Fruit fly (Drosophila melanogaster): ENCODE measurements around the gene CG1677.

The CG1677 gene

dm6 chrX:7403074-7403473 lies 2.5 kb downstream of the CG1677 start, which contains the start of gene CG15035:
Gene CG15035 (minus strand): TSS chrX:7403174.
- TF ChIP-seq CG8478 (optimal IDR thresholded peaks at IDR 0.05) (no peak), CTCF (optimal IDR thresholded peaks at IDR 0.05) (no peak)

- TF ChIP-seq CG8478 (optimal IDR thresholded peaks at IDR 0.05) (no peak), CTCF (optimal IDR thresholded peaks at IDR 0.05) (no peak)
Observed at dm6 chrX:7382890-7383289, 22.7 kb downstream of the CG1677 start, which contains the start of gene CG42781. Gene CG42781 (minus strand): TSS chrX:7382990.

DNA sequence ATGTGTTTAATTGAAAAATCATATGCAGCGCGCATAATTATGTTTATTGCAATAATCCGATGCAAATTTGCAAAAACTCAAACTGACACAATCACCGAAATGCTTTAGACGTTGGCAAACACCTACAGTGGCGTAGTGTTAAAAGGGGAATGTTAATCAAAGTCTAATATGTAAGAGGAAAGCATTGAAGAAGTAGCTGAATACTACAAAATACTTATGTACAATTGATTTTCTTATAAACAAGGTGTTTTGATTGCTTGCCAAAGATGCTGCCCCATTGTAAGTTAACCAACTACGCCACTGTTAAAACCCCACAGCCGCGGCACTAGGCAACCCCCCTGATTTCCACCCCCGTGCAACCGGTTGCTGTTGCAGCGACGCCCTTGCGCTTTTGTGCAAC lies 26.0 kb downstream of the CG1677 start:
- no peak for TF ChIP-seq CG8478 (optimal IDR thresholded peaks at IDR 0.05)
- no peak for TF ChIP-seq CTCF (optimal IDR thresholded peaks at IDR 0.05)

DNA sequence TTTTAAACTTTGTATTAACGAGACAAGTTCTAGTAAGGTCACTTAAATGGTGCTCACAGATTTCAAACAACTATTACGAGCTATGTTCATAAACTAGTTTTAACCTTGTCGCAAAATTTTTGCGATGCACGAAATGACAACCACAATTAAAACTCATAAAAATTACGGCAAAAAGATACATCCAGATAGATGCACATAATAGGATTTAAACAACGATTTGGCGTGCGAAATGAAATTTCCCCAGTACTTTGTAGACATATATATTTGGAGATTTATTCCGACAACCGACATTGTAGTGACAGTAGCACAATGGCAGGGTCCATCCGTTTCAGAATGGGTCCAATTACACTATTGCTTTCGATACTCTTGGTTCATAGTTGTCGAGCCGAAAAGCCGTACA lies 27.8 kb downstream of the CG1677 start, which contains the start of gene CheA7a:
Gene CheA7a (plus strand): TSS at position 301 of the 400 bp plus-strand sequence.
- TF ChIP-seq CTCF (optimal IDR thresholded peaks at IDR 0.05) (no peak), CG8478 (optimal IDR thresholded peaks at IDR 0.05) (no peak)

DNA sequence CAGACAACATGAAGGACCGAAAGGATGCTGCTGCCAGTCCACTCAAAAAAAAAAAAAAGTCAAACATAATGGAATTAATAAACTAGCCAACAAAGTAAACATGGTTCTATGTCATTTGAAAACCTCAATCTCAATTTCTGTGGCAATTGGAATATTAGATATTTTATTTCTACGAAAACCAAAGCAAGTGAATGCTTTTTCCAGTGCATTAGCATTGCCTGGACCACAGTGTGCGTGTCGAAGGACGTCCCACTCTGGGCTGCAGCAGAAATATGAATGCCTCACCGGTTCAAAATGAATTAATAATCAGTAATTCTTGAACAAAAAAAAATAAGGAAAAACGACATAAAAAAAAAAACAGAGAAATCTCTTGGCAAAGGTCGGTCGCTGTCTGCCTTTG lies 33.1 kb downstream of the CG1677 start:
- TF ChIP-seq CG8478 (optimal IDR thresholded peaks at IDR 0.05), result no peak
- no peak for TF ChIP-seq CTCF (optimal IDR thresholded peaks at IDR 0.05)

dm6 chrX:7368361-7368760 lies 37.2 kb downstream of the CG1677 start:
- TF ChIP-seq CTCF (optimal IDR thresholded peaks at IDR 0.05), result no peak
- TF ChIP-seq CG8478 (optimal IDR thresholded peaks at IDR 0.05), result no peak

- TF ChIP-seq CTCF (optimal IDR thresholded peaks at IDR 0.05) (no peak), CG8478 (optimal IDR thresholded peaks at IDR 0.05) (no peak)
Observed at dm6 chrX:7358496-7358895, 47.1 kb downstream of the CG1677 start, which contains the start of gene CG1999. Gene CG1999 (plus strand): TSS chrX:7358796.

DNA sequence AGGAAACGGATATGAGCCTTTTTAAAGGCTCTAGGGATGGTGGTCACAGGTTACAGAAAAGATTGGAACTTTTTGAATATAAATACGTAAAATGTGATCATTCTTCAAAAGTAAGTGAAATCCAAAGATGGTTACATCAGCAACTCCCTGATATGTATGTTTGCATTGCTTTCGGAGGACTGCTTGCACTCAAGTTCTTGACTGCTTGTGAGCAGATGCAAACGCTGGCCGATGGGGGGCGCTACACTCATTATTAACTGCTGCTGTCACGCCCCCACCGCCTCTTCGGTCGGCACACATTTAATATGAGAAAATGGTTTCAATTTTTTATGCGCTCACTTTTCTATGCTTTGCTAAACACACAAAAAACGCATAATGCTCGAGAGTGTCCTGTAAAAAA lies 55.6 kb downstream of the CG1677 start:
- TF ChIP-seq CG8478 (optimal IDR thresholded peaks at IDR 0.05), result no peak
- TF ChIP-seq CTCF (optimal IDR thresholded peaks at IDR 0.05), result peak; percentile 83 to 86

DNA sequence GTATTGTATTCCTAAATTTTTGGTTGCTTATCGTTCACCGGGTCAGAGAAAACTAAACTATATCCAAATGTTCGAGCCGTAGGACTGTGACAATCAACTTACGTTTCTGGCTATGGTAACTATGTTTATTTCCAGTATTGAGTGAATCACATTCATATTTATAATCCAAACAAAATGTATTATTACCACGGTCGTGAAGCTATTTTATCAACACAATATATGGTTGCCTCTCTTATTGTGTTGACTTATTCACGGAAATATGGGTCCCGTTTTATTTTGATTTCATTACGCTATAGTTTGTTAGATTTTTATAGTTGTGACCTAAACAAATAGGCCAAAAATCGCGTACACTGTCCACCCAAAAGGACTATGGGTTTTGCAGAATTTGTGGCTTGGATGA lies 58.2 kb downstream of the CG1677 start, which contains the start of gene CG15034:
Gene CG15034 (minus strand): TSS at position 101 of the 400 bp plus-strand sequence.
- TF ChIP-seq CG8478 (optimal IDR thresholded peaks at IDR 0.05) (no peak), CTCF (optimal IDR thresholded peaks at IDR 0.05) (no peak)

DNA sequence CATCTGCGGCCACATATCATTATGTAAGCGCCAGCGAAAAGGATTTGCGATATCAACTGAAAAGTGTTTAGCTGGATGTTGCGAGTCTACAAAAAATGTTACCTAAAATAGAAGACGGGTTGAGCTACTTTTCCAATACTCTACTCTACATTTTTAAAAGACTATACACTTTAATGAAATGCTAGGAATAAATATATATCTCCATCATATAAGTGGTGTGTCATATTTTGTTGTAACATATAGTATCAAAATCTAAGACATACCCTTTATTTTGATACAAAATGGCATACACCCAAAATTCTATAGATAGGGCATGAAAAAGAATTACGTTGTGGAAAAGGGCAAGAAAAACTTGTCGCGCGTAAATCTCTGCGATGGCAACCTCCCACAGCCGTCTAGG lies 62.6 kb downstream of the CG1677 start:
- TF ChIP-seq CTCF (optimal IDR thresholded peaks at IDR 0.05) (no peak), CG8478 (optimal IDR thresholded peaks at IDR 0.05) (no peak)

dm6 chrX:7340667-7341066 lies 64.9 kb downstream of the CG1677 start:
- TF ChIP-seq CTCF (optimal IDR thresholded peaks at IDR 0.05) (no peak), CG8478 (optimal IDR thresholded peaks at IDR 0.05) (no peak)

- TF ChIP-seq CG8478 (optimal IDR thresholded peaks at IDR 0.05), result no peak
- TF ChIP-seq CTCF (optimal IDR thresholded peaks at IDR 0.05), result no peak
Observed at dm6 chrX:7339610-7340326, 65.8 kb downstream of the CG1677 start.

DNA sequence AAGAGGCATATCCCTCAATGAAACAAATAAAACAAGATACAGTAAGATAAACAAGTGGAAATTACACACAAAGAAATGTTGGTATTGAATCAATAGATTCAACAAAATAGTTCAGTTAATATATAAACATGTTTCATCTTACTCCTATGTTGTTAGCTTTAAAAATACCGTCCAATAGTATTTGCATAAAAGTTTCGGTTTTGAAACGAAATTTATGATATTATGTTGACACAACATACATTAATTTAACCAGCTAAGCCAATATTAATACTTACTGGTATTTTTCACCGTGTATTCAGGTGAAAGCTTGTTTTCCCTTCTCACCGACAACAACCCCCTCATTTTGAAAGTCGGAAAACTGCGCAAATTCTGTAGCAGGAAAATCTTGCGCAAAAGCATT lies 67.1 kb downstream of the CG1677 start:
- TF ChIP-seq CTCF (optimal IDR thresholded peaks at IDR 0.05) (no peak), CG8478 (optimal IDR thresholded peaks at IDR 0.05) (no peak)

- TF ChIP-seq CG8478 (optimal IDR thresholded peaks at IDR 0.05) (no peak), CTCF (optimal IDR thresholded peaks at IDR 0.05) (no peak)
Observed at dm6 chrX:7337975-7338374, 67.6 kb downstream of the CG1677 start.

- TF ChIP-seq CG8478 (optimal IDR thresholded peaks at IDR 0.05), result no peak
- TF ChIP-seq CTCF (optimal IDR thresholded peaks at IDR 0.05), result no peak
Observed at dm6 chrX:7336962-7337844, 68.4 kb downstream of the CG1677 start, which contains the start of gene CBP. Gene CBP (plus strand): TSS chrX:7337352.
